Worm (Caenorhabditis elegans): ENCODE results near the gene cisd-3.1.

ce11 chrIII:4524071-4524470, 18.6 kb upstream of the cisd-3.1 start:
- TF ChIP-seq elt-2 (tag; optimal IDR thresholded peaks at IDR 0.05) (no peak), lim-6 (tag; optimal IDR thresholded peaks at IDR 0.05) (no peak), nfya-1 (tag; optimal IDR thresholded peaks at IDR 0.05) (no peak), lin-11 (tag; optimal IDR thresholded peaks at IDR 0.05) (no peak), nhr-11 (tag; optimal IDR thresholded peaks at IDR 0.05) (no peak), pqm-1 (tag; optimal IDR thresholded peaks at IDR 0.05) (no peak), dmd-4 (tag; optimal IDR thresholded peaks at IDR 0.05; ENCODE audit: borderline replicate concordance) (no peak)

All from whole organism, late embryonic.